Fruit fly (Drosophila melanogaster) whole organism: ENCODE measurements around the gene Dpy-30L1.

Experiments
- CG8478 ChIP-seq: fragments of >200 bp; optimal IDR thresholded peaks from 2 replicates; lab custom pipeline; 2018; ENCODE audit warnings: inconsistent platforms
- Dll ChIP-seq: fragments of >200 bp; optimal IDR thresholded peaks from 2 replicates; lab custom pipeline; 2017
- EcR ChIP-seq, 2 experiments: fragments of >200 bp; optimal IDR thresholded peaks; 2 replicates each; lab custom pipeline; 2017; ENCODE audit warnings: missing biosample characterization in 2 of 2, missing genetic modification characterization in 2 of 2, missing genetic modification reagents in 2 of 2
- pan ChIP-seq: fragments of >200 bp; optimal IDR thresholded peaks from 2 replicates; lab custom pipeline; 2017
- psq ChIP-seq: fragments of >200 bp; optimal IDR thresholded peaks from 2 replicates; lab custom pipeline; 2017
- usp ChIP-seq: fragments of >200 bp; optimal IDR thresholded peaks from 2 replicates; lab custom pipeline; 2017; ENCODE audit warnings: missing biosample characterization, missing genetic modification characterization, mixed read lengths

Dpy-30L1 gene

dm6 chr2L:10756049-10756448, 23.6 kb downstream of the Dpy-30L1 start, which contains the start of gene CG17124:
TSS of gene CG17124 (minus strand) at chr2L:10756325.
- TF ChIP-seq EcR (GFP tag; optimal IDR thresholded peaks at IDR 0.05; lab: Kevin White, UChicago) = no peak
- TF ChIP-seq pan = no peak
- TF ChIP-seq usp (GFP tag; lab: Kevin White, UChicago) = no peak
- TF ChIP-seq psq (lab: Kevin White, UChicago) = no peak
- TF ChIP-seq CG8478 (lab: Kevin White, UChicago) = no peak
- no peak for TF ChIP-seq Dll (lab: Kevin White, UChicago)

- TF ChIP-seq CG8478 (lab: Kevin White, UChicago) (no peak), Dll (lab: Kevin White, UChicago) (no peak), pan (no peak), psq (lab: Kevin White, UChicago) (no peak), EcR (GFP tag; optimal IDR thresholded peaks at IDR 0.05; lab: Kevin White, UChicago) (no peak), usp (GFP tag; lab: Kevin White, UChicago) (no peak)
These were observed 24.7 kb downstream of the Dpy-30L1 start for dm6 chr2L:10757038-10757685.

- TF ChIP-seq usp (GFP tag; lab: Kevin White, UChicago) (no peak), psq (lab: Kevin White, UChicago) (no peak), Dll (lab: Kevin White, UChicago) (no peak), EcR (GFP tag; optimal IDR thresholded peaks at IDR 0.05; lab: Kevin White, UChicago) (no peak)
These were observed 27.2 kb downstream of the Dpy-30L1 start for dm6 chr2L:10759624-10760023.

dm6 chr2L:10760422-10761166, 28.1 kb downstream of the Dpy-30L1 start, which contains the start of gene CG6495:
TSS of gene CG6495 (plus strand) at chr2L:10761116.
- TF ChIP-seq psq (lab: Kevin White, UChicago) (no peak), usp (GFP tag; lab: Kevin White, UChicago) (no peak), Dll (lab: Kevin White, UChicago) (no peak), pan (no peak), EcR (GFP tag; optimal IDR thresholded peaks at IDR 0.05; lab: Kevin White, UChicago) (no peak), CG8478 (lab: Kevin White, UChicago) (no peak)

- TF ChIP-seq Dll (lab: Kevin White, UChicago) (no peak), usp (GFP tag; lab: Kevin White, UChicago) (no peak), psq (lab: Kevin White, UChicago) (no peak), CG8478 (lab: Kevin White, UChicago) (no peak), EcR (GFP tag; optimal IDR thresholded peaks at IDR 0.05; lab: Kevin White, UChicago) (no peak), pan (no peak)
These were observed 35.2 kb downstream of the Dpy-30L1 start, which contains the start of gene Ubc2 for dm6 chr2L:10767597-10768188. TSS of gene Ubc2 (minus strand) at chr2L:10768006.

- TF ChIP-seq pan (no peak), usp (GFP tag; lab: Kevin White, UChicago) (no peak), psq (lab: Kevin White, UChicago) (no peak), CG8478 (lab: Kevin White, UChicago) (no peak), Dll (lab: Kevin White, UChicago) (no peak)
These were observed 37.3 kb downstream of the Dpy-30L1 start, which contains the start of gene CG6724 for dm6 chr2L:10769708-10770107. TSS of gene CG6724 (minus strand) at chr2L:10769952.

- TF ChIP-seq pan = no peak
These were observed 38.1 kb downstream of the Dpy-30L1 start, which contains the start of gene CG17127 for dm6 chr2L:10770568-10770967. TSS of gene CG17127 (plus strand) at chr2L:10770868.

dm6 chr2L:10774041-10774440, 41.6 kb downstream of the Dpy-30L1 start:
- TF ChIP-seq Dll (lab: Kevin White, UChicago) (no peak), usp (GFP tag; lab: Kevin White, UChicago) (no peak), EcR (GFP tag; optimal IDR thresholded peaks at IDR 0.05; lab: Kevin White, UChicago) (no peak), pan (no peak), psq (lab: Kevin White, UChicago) (no peak), CG8478 (lab: Kevin White, UChicago) (no peak)

- TF ChIP-seq usp (GFP tag; lab: Kevin White, UChicago) = no peak
- no peak for TF ChIP-seq Dll (lab: Kevin White, UChicago)
- no peak for TF ChIP-seq psq (lab: Kevin White, UChicago)
- TF ChIP-seq pan = no peak
- no peak for TF ChIP-seq EcR (GFP tag; optimal IDR thresholded peaks at IDR 0.05; lab: Kevin White, UChicago)
- no peak for TF ChIP-seq CG8478 (lab: Kevin White, UChicago)
These were observed 48.8 kb downstream of the Dpy-30L1 start for dm6 chr2L:10781252-10781651.
